Worm (Caenorhabditis elegans): Measurements from ENCODE around the gene ZK1055.7.

ce11 chrV:6565851-6566386 lies 39.3 kb downstream of the ZK1055.7 start, which contains the start of gene K04A8.1:
- TF ChIP-seq unc-62 (GFP tag; optimal IDR thresholded peaks at IDR 0.05) (no peak), K11D2.4 (GFP tag; IDR thresholded peaks at IDR 0.05) (no peak), dox-1 (GFP tag; IDR thresholded peaks at IDR 0.05) (no peak)

Measured in whole organism, young adult.